Worm (Caenorhabditis elegans): ENCODE results near the gene ubl-1.

- TF ChIP-seq ztf-11 (tag; optimal IDR thresholded peaks at IDR 0.05) (no peak), ama-1 (optimal IDR thresholded peaks at IDR 0.05) (no peak), lin-13 (GFP tag; optimal IDR thresholded peaks at IDR 0.05) (no peak)
Measured at ce11 chrIII:3034458-3034857, 33.7 kb upstream of the ubl-1 start.
